Fruit fly (Drosophila melanogaster): ENCODE results near the gene SMC6.

dm6 chr3R:24205234-24205894 is 12.1 kb upstream of the SMC6 start:
- TF ChIP-seq Myc (optimal IDR thresholded peaks at IDR 0.05) (no peak), h (optimal IDR thresholded peaks at IDR 0.05) (no peak)
